Fruit fly (Drosophila melanogaster): ENCODE measurements around the gene tin.

tin gene

DNA sequence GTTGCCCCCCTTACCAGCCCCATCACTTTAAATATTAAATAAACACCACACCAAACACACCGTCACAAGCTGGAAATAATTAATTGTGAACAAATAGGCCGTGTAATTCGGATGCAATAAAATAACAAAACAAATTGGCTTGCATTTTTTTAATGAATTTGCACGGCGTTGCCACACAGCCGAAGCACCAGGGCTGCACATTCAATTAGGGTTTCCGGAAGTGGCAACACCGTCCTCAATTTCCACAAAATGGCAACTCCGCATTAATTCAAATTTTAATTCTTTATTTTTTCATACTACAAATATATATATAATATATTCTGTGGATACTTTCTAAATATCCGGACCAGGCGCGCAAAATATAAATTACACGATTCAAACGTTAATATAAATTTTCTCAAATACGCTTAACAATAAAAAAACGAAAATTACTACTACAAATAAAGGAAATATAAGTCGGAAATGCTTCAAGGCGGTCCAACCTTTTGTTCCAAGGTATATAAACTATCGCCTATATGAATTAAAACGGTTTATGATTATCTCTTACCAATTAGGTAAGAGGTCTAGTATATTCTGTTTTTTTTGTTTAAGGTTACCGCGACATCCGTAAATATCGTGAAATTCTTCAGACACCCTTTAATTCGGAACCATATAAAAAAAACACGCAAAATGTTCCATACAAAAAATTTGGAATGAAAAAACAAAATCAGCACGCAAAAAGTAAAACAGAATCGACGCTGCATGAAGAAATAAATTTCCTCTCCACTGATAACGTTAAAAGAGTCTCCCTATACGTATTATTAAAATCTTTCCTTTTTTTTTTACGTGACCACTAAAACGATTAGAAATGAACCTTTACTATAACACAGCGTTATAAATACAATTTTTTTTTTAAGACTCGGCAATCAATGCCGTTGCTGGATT lies 5.1 kb upstream of the tin start:
- peak; percentile 56 for TF ChIP-seq CG6854 (GFP tag; optimal IDR thresholded peaks at IDR 0.05)
- TF ChIP-seq CG16779 (tag; optimal IDR thresholded peaks at IDR 0.05), result no peak
- TF ChIP-seq CG3032 (tag; optimal IDR thresholded peaks at IDR 0.05), result peak; percentile 24
- TF ChIP-seq cyc (GFP tag; optimal IDR thresholded peaks at IDR 0.05), result peak; percentile 26
- no peak for TF ChIP-seq CG8319 (GFP tag; optimal IDR thresholded peaks at IDR 0.05)
- TF ChIP-seq esn (GFP tag; optimal IDR thresholded peaks at IDR 0.05), result peak; percentile 18
- TF ChIP-seq salr (GFP tag; optimal IDR thresholded peaks at IDR 0.05), result peak in 1 of 2 experiments; percentile 19
- TF ChIP-seq Eip78C (GFP tag), result peak; percentile 53
- peak; percentile 29 for TF ChIP-seq CG6808 (GFP tag; optimal IDR thresholded peaks at IDR 0.05)
- TF ChIP-seq lz (GFP tag; optimal IDR thresholded peaks at IDR 0.05), result peak; percentile 7
- TF ChIP-seq ss (GFP tag; optimal IDR thresholded peaks at IDR 0.05), result peak in 1 of 2 experiments; percentile 27
- TF ChIP-seq CG1621 (tag; optimal IDR thresholded peaks at IDR 0.05), result peak; percentile 61
- TF ChIP-seq Hr39 (GFP tag; optimal IDR thresholded peaks at IDR 0.05), result no peak
- no peak for TF ChIP-seq Sox102F (GFP tag; optimal IDR thresholded peaks at IDR 0.05)

DNA sequence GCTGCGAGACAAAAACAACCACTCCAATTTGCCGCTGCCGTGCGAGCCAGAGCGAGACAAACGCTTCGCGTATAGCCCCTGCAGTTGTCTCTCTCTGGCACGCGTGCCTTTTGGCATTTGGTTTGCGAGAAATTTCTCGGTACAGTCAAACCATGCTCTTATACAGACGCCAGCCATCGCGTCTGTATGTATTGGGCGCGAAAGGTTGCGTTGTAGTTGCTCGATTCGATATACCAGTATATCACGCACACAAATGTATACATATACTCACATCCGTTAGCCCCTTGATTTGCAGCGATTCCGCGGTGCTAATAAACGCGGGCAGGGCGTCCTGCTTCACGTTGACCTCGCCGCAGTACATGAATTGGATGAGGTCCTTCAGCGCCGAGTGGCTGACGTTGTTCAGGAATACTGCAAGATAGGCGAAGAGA lies 2.4 kb upstream of the tin start:
- TF ChIP-seq Eip75B (GFP tag; optimal IDR thresholded peaks at IDR 0.05) (no peak), CG8319 (GFP tag; optimal IDR thresholded peaks at IDR 0.05) (no peak), Sox15 (GFP tag; optimal IDR thresholded peaks at IDR 0.05) (no peak), net (GFP tag; optimal IDR thresholded peaks at IDR 0.05) (no peak), ss (GFP tag; optimal IDR thresholded peaks at IDR 0.05) (peak; percentile 72 to 80), CG6163 (GFP tag; IDR thresholded peaks at IDR 0.05) (peak; percentile 72; the same call in 2 of the 3 replicates), CG11294 (GFP tag; IDR thresholded peaks at IDR 0.05) (no peak; the same call in 1 of the 2 replicates), CG6854 (GFP tag; optimal IDR thresholded peaks at IDR 0.05) (peak; percentile 70), acj6 (GFP tag; optimal IDR thresholded peaks at IDR 0.05) (no peak), Eip78C (GFP tag) (peak; percentile 62), OdsH (GFP tag; optimal IDR thresholded peaks at IDR 0.05) (no peak), Smox (GFP tag; optimal IDR thresholded peaks at IDR 0.05) (no peak), Ets21C (GFP tag; optimal IDR thresholded peaks at IDR 0.05) (no peak), Eip93F (GFP tag; optimal IDR thresholded peaks at IDR 0.05) (peak; percentile 63), fd85E (GFP tag; optimal IDR thresholded peaks at IDR 0.05) (no peak), Sox14 (GFP tag; optimal IDR thresholded peaks at IDR 0.05) (peak; percentile 28), lz (GFP tag; optimal IDR thresholded peaks at IDR 0.05) (no peak), dac (GFP tag; optimal IDR thresholded peaks at IDR 0.05) (peak; percentile 57), CG6276 (GFP tag; optimal IDR thresholded peaks at IDR 0.05) (no peak), CG6808 (GFP tag; optimal IDR thresholded peaks at IDR 0.05) (peak; percentile 43), dsx (GFP tag; optimal IDR thresholded peaks at IDR 0.05; ENCODE audit: poor library complexity, severe bottlenecking) (no peak), Blimp-1 (GFP tag; optimal IDR thresholded peaks at IDR 0.05) (no peak), fkh (GFP tag; optimal IDR thresholded peaks at IDR 0.05) (no peak), Sox102F (GFP tag; optimal IDR thresholded peaks at IDR 0.05) (no peak), CG3032 (tag; optimal IDR thresholded peaks at IDR 0.05) (peak; percentile 27), CG15336 (GFP tag; IDR thresholded peaks at IDR 0.05) (peak; percentile 60), topi (GFP tag; optimal IDR thresholded peaks at IDR 0.05) (no peak), fd59A (GFP tag; optimal IDR thresholded peaks at IDR 0.05) (no peak), salr (GFP tag; optimal IDR thresholded peaks at IDR 0.05) (peak in 1 of 2 experiments; percentile 22), CG11902 (GFP tag; optimal IDR thresholded peaks at IDR 0.05) (no peak), CG8632 (GFP tag; optimal IDR thresholded peaks at IDR 0.05) (no peak), CG11762 (GFP tag; optimal IDR thresholded peaks at IDR 0.05; ENCODE audit: insufficient read depth) (no peak), Met (GFP tag; optimal IDR thresholded peaks at IDR 0.05) (no peak), CG1621 (tag; optimal IDR thresholded peaks at IDR 0.05) (peak; percentile 82), Lpt (GFP tag; optimal IDR thresholded peaks at IDR 0.05) (peak; percentile 73), CG9139 (GFP tag; optimal IDR thresholded peaks at IDR 0.05) (peak; percentile 71), CG4318 (GFP tag; optimal IDR thresholded peaks at IDR 0.05) (no peak), CG3919 (GFP tag; optimal IDR thresholded peaks at IDR 0.05) (no peak), eg (GFP tag; IDR thresholded peaks at IDR 0.05) (peak; percentile 74), CG6792 (GFP tag; optimal IDR thresholded peaks at IDR 0.05) (no peak), esn (GFP tag; optimal IDR thresholded peaks at IDR 0.05) (no peak), CG31627 (GFP tag; optimal IDR thresholded peaks at IDR 0.05) (no peak), CG7368 (GFP tag; optimal IDR thresholded peaks at IDR 0.05) (no peak)
